Worm (Caenorhabditis elegans): ENCODE data around the gene Y37E11AL.9.
A peak's percentile ranks its signal among the peaks of the same experiment; 100 is the strongest.

Y37E11AL.9 gene

DNA sequence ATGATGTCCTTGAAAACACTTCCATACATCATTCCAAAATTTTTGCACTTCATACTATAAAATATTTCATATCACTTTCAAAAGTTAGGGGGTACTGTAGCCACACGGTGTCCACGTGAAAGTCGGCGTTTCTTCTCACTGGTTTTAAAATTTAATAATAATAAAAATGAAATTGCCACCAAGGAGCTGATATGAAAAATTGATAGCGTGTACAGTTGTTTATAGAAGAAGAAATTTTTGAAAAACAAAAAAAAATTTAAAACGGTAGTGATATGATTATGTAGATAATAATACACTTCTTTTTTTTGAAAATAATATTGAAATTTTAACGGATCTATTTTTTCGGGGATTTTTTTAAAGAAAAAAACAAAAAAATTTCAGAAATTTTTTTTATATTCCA lies 40.5 kb downstream of the Y37E11AL.9 start:
- no peak for TF ChIP-seq hnd-1 (tag; optimal IDR thresholded peaks at IDR 0.05)
- TF ChIP-seq flt-1 (GFP tag; IDR thresholded peaks at IDR 0.05) = no peak
- no peak for TF ChIP-seq ama-1 (optimal IDR thresholded peaks at IDR 0.05)
- TF ChIP-seq hmg-4 (GFP tag; optimal IDR thresholded peaks at IDR 0.05) = no peak
- no peak for TF ChIP-seq tra-4 (tag; optimal IDR thresholded peaks at IDR 0.05)

DNA sequence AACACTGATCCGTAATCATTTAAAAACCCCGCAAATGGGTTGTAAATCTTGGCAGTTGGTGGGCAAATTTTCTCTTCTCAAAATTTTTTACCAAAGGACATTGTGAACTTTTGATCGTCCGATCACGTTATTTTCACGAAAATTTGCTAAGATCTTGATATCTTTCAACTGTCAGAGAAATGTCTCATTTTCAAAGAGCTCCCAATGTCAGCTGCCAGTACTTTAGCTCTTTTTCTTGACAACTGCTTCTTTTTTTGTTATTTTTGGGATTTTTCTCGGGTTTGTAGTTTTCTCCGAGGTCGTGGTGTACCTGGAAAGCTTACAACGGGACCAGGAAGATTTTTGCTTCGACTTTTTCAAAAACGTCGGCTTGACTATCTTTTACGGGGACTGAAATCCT lies 44.6 kb downstream of the Y37E11AL.9 start:
- TF ChIP-seq tbx-37 (GFP tag; conservative IDR thresholded peaks at IDR 0.05) = no peak
- TF ChIP-seq B0310.2 (tag; optimal IDR thresholded peaks at IDR 0.05) = no peak
- no peak for TF ChIP-seq hmg-4 (GFP tag; optimal IDR thresholded peaks at IDR 0.05)
- TF ChIP-seq ceh-13 (GFP tag; optimal IDR thresholded peaks at IDR 0.05) = no peak
- TF ChIP-seq aly-1 (tag; optimal IDR thresholded peaks at IDR 0.05) = no peak
- TF ChIP-seq tra-4 (tag; optimal IDR thresholded peaks at IDR 0.05) = no peak
- TF ChIP-seq sea-1 (GFP tag; conservative IDR thresholded peaks at IDR 0.05) = no peak
- TF ChIP-seq ceh-36 (tag; optimal IDR thresholded peaks at IDR 0.05) = no peak
- TF ChIP-seq flt-1 (GFP tag; IDR thresholded peaks at IDR 0.05) = no peak
- TF ChIP-seq hmbx-1 (tag; optimal IDR thresholded peaks at IDR 0.05) = no peak
- TF ChIP-seq tbx-11 (GFP tag; IDR thresholded peaks at IDR 0.05) = no peak
- no peak for TF ChIP-seq pes-1 (GFP tag; IDR thresholded peaks at IDR 0.05)
- TF ChIP-seq F13C5.2 (tag; optimal IDR thresholded peaks at IDR 0.05) = no peak
- no peak for TF ChIP-seq hnd-1 (tag; optimal IDR thresholded peaks at IDR 0.05)
- no peak for TF ChIP-seq ets-7 (tag; optimal IDR thresholded peaks at IDR 0.05)

DNA sequence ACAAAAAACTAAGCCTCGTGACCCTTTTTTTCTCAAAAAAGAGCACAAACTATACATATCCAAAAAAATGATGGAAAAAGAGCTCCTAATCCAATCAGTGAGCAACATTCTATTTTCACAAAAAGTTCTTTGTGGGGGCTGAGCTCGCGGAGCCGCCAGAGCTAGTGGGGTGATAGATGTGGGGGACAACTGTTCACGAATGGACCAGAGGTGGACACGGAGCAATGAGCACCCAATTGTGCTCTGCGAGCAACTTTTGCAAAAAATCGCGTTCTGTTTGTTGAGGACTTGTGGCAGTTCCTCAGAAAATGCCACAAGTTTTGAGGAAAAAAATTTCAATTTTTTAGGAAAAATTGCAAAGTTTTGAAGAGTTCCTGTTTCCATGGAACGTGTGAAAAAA lies 45.6 kb downstream of the Y37E11AL.9 start:
- no peak for TF ChIP-seq scrt-1 (GFP tag; IDR thresholded peaks at IDR 0.05)
- TF ChIP-seq pes-1 (GFP tag; IDR thresholded peaks at IDR 0.05) = no peak
- TF ChIP-seq flt-1 (GFP tag; IDR thresholded peaks at IDR 0.05) = no peak
- no peak for TF ChIP-seq tbx-37 (GFP tag; conservative IDR thresholded peaks at IDR 0.05)
- TF ChIP-seq hmbx-1 (tag; optimal IDR thresholded peaks at IDR 0.05) = no peak
- TF ChIP-seq ceh-36 (tag; optimal IDR thresholded peaks at IDR 0.05) = no peak
- no peak for TF ChIP-seq aly-1 (tag; optimal IDR thresholded peaks at IDR 0.05)
- TF ChIP-seq ama-1 (optimal IDR thresholded peaks at IDR 0.05) = no peak
- no peak for TF ChIP-seq tra-4 (tag; optimal IDR thresholded peaks at IDR 0.05)
- no peak for TF ChIP-seq tbx-11 (GFP tag; IDR thresholded peaks at IDR 0.05)
- TF ChIP-seq ets-7 (tag; optimal IDR thresholded peaks at IDR 0.05) = no peak
- no peak for TF ChIP-seq F13C5.2 (tag; optimal IDR thresholded peaks at IDR 0.05)
- no peak for TF ChIP-seq hmg-4 (GFP tag; optimal IDR thresholded peaks at IDR 0.05)
- no peak for TF ChIP-seq hnd-1 (tag; optimal IDR thresholded peaks at IDR 0.05)
- no peak for TF ChIP-seq ceh-13 (GFP tag; optimal IDR thresholded peaks at IDR 0.05)
- no peak for TF ChIP-seq B0310.2 (tag; optimal IDR thresholded peaks at IDR 0.05)
- TF ChIP-seq sea-1 (GFP tag; conservative IDR thresholded peaks at IDR 0.05) = no peak

DNA sequence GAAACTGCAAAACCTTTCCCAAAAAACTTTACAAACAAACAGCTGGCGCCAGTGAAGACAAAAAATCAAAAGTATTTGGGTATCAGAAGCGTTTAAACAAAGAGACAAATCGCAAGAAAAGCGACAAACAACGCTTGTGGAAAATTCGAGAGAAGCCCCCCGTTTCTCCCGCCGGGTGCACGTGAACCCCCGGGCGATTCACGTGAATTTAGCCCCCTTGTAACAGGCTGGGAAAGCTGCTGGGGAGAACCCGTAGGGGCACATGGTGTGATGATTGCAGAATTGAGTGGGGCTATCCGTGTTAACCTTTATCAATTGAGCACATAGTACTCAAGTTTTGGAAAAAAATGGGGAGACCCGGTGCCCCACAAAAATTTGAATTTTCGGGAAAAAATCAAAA lies 46.2 kb downstream of the Y37E11AL.9 start:
- peak; percentile 54 for TF ChIP-seq hmg-4 (GFP tag; optimal IDR thresholded peaks at IDR 0.05)
- no peak for TF ChIP-seq hmbx-1 (tag; optimal IDR thresholded peaks at IDR 0.05)

DNA sequence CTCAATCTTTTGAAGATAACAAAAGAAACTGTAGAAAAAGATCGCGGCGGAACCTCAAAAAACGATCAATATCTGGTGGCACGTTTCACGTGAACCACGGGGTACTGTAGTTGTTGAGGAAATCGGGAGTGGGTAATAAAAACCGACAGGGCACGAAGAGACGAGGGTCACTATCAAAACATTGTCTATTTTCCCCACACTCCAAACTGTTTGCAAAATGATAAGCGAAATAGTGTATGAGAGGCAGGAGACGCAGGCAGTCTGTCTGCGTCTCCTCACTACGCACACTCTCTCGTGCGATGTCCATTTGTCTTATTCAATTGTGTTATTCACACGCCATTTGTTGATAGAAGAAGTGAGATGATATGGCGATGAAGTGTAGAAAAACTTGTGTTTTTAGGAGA lies 47.0 kb downstream of the Y37E11AL.9 start:
- TF ChIP-seq ets-7 (tag; optimal IDR thresholded peaks at IDR 0.05) = no peak
- no peak for TF ChIP-seq tbx-11 (GFP tag; IDR thresholded peaks at IDR 0.05)
- no peak for TF ChIP-seq ama-1 (optimal IDR thresholded peaks at IDR 0.05)
- TF ChIP-seq scrt-1 (GFP tag; IDR thresholded peaks at IDR 0.05) = no peak
- no peak for TF ChIP-seq hmbx-1 (tag; optimal IDR thresholded peaks at IDR 0.05)
- no peak for TF ChIP-seq flt-1 (GFP tag; IDR thresholded peaks at IDR 0.05)
- TF ChIP-seq tbx-37 (GFP tag; conservative IDR thresholded peaks at IDR 0.05) = no peak
- TF ChIP-seq sea-1 (GFP tag; conservative IDR thresholded peaks at IDR 0.05) = no peak
- no peak for TF ChIP-seq tra-4 (tag; optimal IDR thresholded peaks at IDR 0.05)
- no peak for TF ChIP-seq ceh-13 (GFP tag; optimal IDR thresholded peaks at IDR 0.05)
- no peak for TF ChIP-seq aly-1 (tag; optimal IDR thresholded peaks at IDR 0.05)
- TF ChIP-seq pes-1 (GFP tag; IDR thresholded peaks at IDR 0.05) = no peak
- TF ChIP-seq hnd-1 (tag; optimal IDR thresholded peaks at IDR 0.05) = no peak

DNA sequence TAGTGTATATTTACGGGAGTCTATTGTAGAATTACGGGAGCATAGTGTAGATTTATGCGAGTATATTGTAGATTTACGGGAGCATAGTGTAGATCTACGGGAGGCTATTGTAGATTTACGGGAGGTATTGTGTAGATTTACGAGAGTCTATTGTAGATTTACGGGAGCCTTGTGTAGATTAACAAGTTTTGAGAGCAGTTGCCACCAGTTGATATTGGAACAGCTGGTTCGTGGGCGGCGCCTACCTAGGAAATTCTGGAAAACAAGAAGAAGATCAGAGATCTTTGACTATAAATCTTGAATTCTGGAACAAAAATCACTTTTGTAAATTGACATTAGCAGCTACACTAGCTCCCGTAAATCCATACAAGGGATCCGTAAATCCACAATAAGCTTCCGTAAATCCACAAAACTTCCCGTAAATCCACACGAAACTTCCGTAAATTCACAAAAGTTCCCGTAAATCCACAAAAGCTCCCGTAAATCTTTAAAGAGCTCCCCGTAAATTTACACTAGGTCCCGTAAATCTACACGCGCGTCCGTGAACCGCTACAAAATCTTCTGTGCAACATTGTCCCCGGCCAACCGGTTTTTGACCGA lies 47.6 kb downstream of the Y37E11AL.9 start:
- TF ChIP-seq hnd-1 (tag; optimal IDR thresholded peaks at IDR 0.05) (no peak), aly-1 (tag; optimal IDR thresholded peaks at IDR 0.05) (no peak), hmbx-1 (tag; optimal IDR thresholded peaks at IDR 0.05) (no peak), pes-1 (GFP tag; IDR thresholded peaks at IDR 0.05) (no peak), flt-1 (GFP tag; IDR thresholded peaks at IDR 0.05) (no peak), F13C5.2 (tag; optimal IDR thresholded peaks at IDR 0.05) (no peak), tbx-11 (GFP tag; IDR thresholded peaks at IDR 0.05) (no peak), tbx-37 (GFP tag; conservative IDR thresholded peaks at IDR 0.05) (no peak), ceh-36 (tag; optimal IDR thresholded peaks at IDR 0.05) (no peak), sea-1 (GFP tag; conservative IDR thresholded peaks at IDR 0.05) (no peak), ceh-13 (GFP tag; optimal IDR thresholded peaks at IDR 0.05) (no peak)

DNA sequence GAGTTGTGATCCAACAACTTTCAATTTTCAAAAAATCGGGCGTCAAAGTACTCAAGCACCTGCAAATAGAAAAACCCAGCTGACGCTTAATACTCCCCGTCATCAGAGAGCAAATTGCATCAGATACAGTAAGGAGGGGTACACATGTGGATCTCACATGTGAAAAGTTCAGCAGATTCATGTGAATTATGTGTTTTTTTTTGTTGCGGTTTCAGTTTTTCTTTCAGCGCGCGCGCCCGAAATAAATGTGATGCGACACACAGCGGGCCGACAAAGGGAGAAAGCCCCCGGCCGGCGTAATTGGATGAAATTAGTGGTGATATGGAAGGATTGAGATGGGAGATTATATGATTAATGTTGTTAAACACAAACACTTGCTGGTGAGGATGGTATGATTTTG lies 48.2 kb downstream of the Y37E11AL.9 start:
- TF ChIP-seq sea-1 (GFP tag; conservative IDR thresholded peaks at IDR 0.05) (no peak), tbx-37 (GFP tag; conservative IDR thresholded peaks at IDR 0.05) (no peak), tra-4 (tag; optimal IDR thresholded peaks at IDR 0.05) (no peak), ceh-36 (tag; optimal IDR thresholded peaks at IDR 0.05) (no peak), tbx-11 (GFP tag; IDR thresholded peaks at IDR 0.05) (no peak), aly-1 (tag; optimal IDR thresholded peaks at IDR 0.05) (no peak), scrt-1 (GFP tag; IDR thresholded peaks at IDR 0.05) (no peak), ets-7 (tag; optimal IDR thresholded peaks at IDR 0.05) (no peak), flt-1 (GFP tag; IDR thresholded peaks at IDR 0.05) (no peak), ama-1 (optimal IDR thresholded peaks at IDR 0.05) (no peak), hmg-4 (GFP tag; optimal IDR thresholded peaks at IDR 0.05) (no peak), hnd-1 (tag; optimal IDR thresholded peaks at IDR 0.05) (no peak), B0310.2 (tag; optimal IDR thresholded peaks at IDR 0.05) (no peak), F13C5.2 (tag; optimal IDR thresholded peaks at IDR 0.05) (no peak), pes-1 (GFP tag; IDR thresholded peaks at IDR 0.05) (no peak)

Measured in whole organism, early embryonic.